Worm (Caenorhabditis elegans): ENCODE measurements around the gene C27F2.10.

C27F2.10 gene

ce11 chrIII:5013915-5014346 lies 27.2 kb upstream of the C27F2.10 start (continued):
- TF ChIP-seq B0336.3 (GFP tag; IDR thresholded peaks at IDR 0.05) (peak; percentile 78), F37B4.10 (GFP tag; IDR thresholded peaks at IDR 0.05) (0 out of 2 replicates have a peak, but pooled peaks have one; percentile 21), ekl-4 (GFP tag; IDR thresholded peaks at IDR 0.05) (peak; percentile 77; the same call in 1 of the 2 replicates), ets-4 (GFP tag; optimal IDR thresholded peaks at IDR 0.05) (no peak), ceh-58 (GFP tag; IDR thresholded peaks at IDR 0.05) (no peak), attf-6 (GFP tag; IDR thresholded peaks at IDR 0.05) (no peak), lir-1 (GFP tag; conservative IDR thresholded peaks at IDR 0.05) (peak; percentile 72), pha-4 (tag; optimal IDR thresholded peaks at IDR 0.05) (no peak), mxl-1 (tag; optimal IDR thresholded peaks at IDR 0.05) (no peak), dox-1 (GFP tag; IDR thresholded peaks at IDR 0.05) (peak; percentile 84), lin-35 (GFP tag; optimal IDR thresholded peaks at IDR 0.05) (peak in 1 of 3 experiments; percentile 73), aptf-3 (GFP tag; IDR thresholded peaks at IDR 0.05) (no peak), snpc-1.1 (tag; optimal IDR thresholded peaks at IDR 0.05; ENCODE audit: insufficient read depth) (no peak), nhr-90 (tag; optimal IDR thresholded peaks at IDR 0.05) (peak; percentile 19), lag-1 (GFP tag; IDR thresholded peaks at IDR 0.05) (no peak), lsl-1 (GFP tag; optimal IDR thresholded peaks at IDR 0.05) (no peak), B0261.1 (tag; optimal IDR thresholded peaks at IDR 0.05) (no peak), B0035.1 (tag; optimal IDR thresholded peaks at IDR 0.05) (peak; percentile 24), bed-1 (GFP tag; IDR thresholded peaks at IDR 0.05) (no peak), T07F8.4 (tag; optimal IDR thresholded peaks at IDR 0.05) (no peak), mcd-1 (GFP tag; IDR thresholded peaks at IDR 0.05) (peak; percentile 62), nfyb-1 (GFP tag; IDR thresholded peaks at IDR 0.05) (peak; percentile 77; the same call in 1 of the 2 replicates), unc-130 (GFP tag; optimal IDR thresholded peaks at IDR 0.05) (no peak), sdz-38 (tag; optimal IDR thresholded peaks at IDR 0.05) (no peak), lin-54 (GFP tag; optimal IDR thresholded peaks at IDR 0.05) (peak; percentile 27), ztf-22 (GFP tag; optimal IDR thresholded peaks at IDR 0.05) (no peak), ztf-26 (tag; optimal IDR thresholded peaks at IDR 0.05) (peak; percentile 76), K11D2.4 (GFP tag; IDR thresholded peaks at IDR 0.05) (0 out of 2 replicates have a peak, but pooled peaks have one; percentile 39), ceh-27 (GFP tag; optimal IDR thresholded peaks at IDR 0.05) (peak; percentile 78), ztf-3 (GFP tag; optimal IDR thresholded peaks at IDR 0.05) (no peak), repo-1 (tag; optimal IDR thresholded peaks at IDR 0.05) (peak; percentile 0), xnd-1 (tag; optimal IDR thresholded peaks at IDR 0.05) (no peak), zfh-2 (GFP tag; conservative IDR thresholded peaks at IDR 0.05) (peak; percentile 96), let-526 (GFP tag; IDR thresholded peaks at IDR 0.05) (0 out of 2 replicates have a peak, but pooled peaks have one; percentile 49), die-1 (tag; optimal IDR thresholded peaks at IDR 0.05) (no peak), unc-62 (GFP tag; optimal IDR thresholded peaks at IDR 0.05) (no peak), nhr-179 (tag; optimal IDR thresholded peaks at IDR 0.05) (no peak), fkh-3 (tag; optimal IDR thresholded peaks at IDR 0.05) (no peak), hlh-26 (GFP tag; conservative IDR thresholded peaks at IDR 0.05) (no peak), bed-2 (GFP tag; IDR thresholded peaks at IDR 0.05) (0 out of 2 replicates have a peak, but pooled peaks have one; percentile 74), dpl-1 (GFP tag; optimal IDR thresholded peaks at IDR 0.05) (no peak), egl-18 (GFP tag; IDR thresholded peaks at IDR 0.05) (no peak), athp-1 (tag; optimal IDR thresholded peaks at IDR 0.05) (peak; percentile 30), pbrm-1 (GFP tag; IDR thresholded peaks at IDR 0.05) (peak; percentile 55; the same call in 1 of the 2 replicates), tbp1 (GFP tag; optimal IDR thresholded peaks at IDR 0.05) (peak; percentile 55), egrh-3 (GFP tag; IDR thresholded peaks at IDR 0.05) (peak; percentile 48), cebp-2 (GFP tag; IDR thresholded peaks at IDR 0.05) (0 out of 2 replicates have a peak, but pooled peaks have one; percentile 13), akir-1 (GFP tag; optimal IDR thresholded peaks at IDR 0.05) (no peak), atf-7 (tag; optimal IDR thresholded peaks at IDR 0.05) (no peak), sea-2 (GFP tag; IDR thresholded peaks at IDR 0.05) (no peak)
